Fruit fly (Drosophila melanogaster) whole organism, wandering third instar larva: ENCODE results near the gene 5-HT2A.
A peak's percentile ranks its signal among the peaks of the same experiment; 100 is the strongest.

ENCODE experiments used
- Abd-B ChIP-seq: fragments of >200 bp; optimal IDR thresholded peaks from 2 replicates; lab custom pipeline; 2017; ENCODE audit warnings: missing biosample characterization, missing genetic modification characterization
- CG32264 ChIP-seq: fragments of 200-800 bp; sonication (Bioruptor generic); optimal IDR thresholded peaks from 2 replicates; lab custom pipeline; 2016; ENCODE audit warnings: missing biosample characterization, missing genetic modification characterization
- Dfd ChIP-seq: fragments of >200 bp; optimal IDR thresholded peaks from 2 replicates; lab custom pipeline; 2017; ENCODE audit warnings: missing biosample characterization, missing genetic modification characterization
- Dif ChIP-seq: fragments of 200-275, 200-300 bp; sonication (Bioruptor generic); optimal IDR thresholded peaks from 2 replicates; lab custom pipeline; 2018; ENCODE audit warnings: missing biosample characterization, missing genetic modification characterization; ENCODE audit not compliant: partially characterized antibody
- GATAd ChIP-seq: sonication (Bioruptor generic); optimal IDR thresholded peaks from 2 replicates; lab custom pipeline; 2016; ENCODE audit warnings: missing biosample characterization, missing genetic modification characterization
- HLH106 ChIP-seq: fragments of 200-800 bp; optimal IDR thresholded peaks from 3 replicates; lab custom pipeline; 2019; ENCODE audit warnings: missing biosample characterization, mild to moderate bottlenecking, missing genetic modification characterization, moderate library complexity
- Hr78 ChIP-seq: fragments of >200 bp; optimal IDR thresholded peaks from 2 replicates; lab custom pipeline; 2017; ENCODE audit warnings: missing biosample characterization, missing genetic modification characterization
- Hr83 ChIP-seq: fragments of 200-300 bp; sonication (Bioruptor generic); optimal IDR thresholded peaks from 2 replicates; lab custom pipeline; 2016; ENCODE audit warnings: missing biosample characterization, mild to moderate bottlenecking, missing genetic modification characterization, moderate library complexity; ENCODE audit not compliant: poor library complexity, severe bottlenecking
- Jra ChIP-seq: sonication (Bioruptor generic); optimal IDR thresholded peaks from 2 replicates; lab custom pipeline; 2016; ENCODE audit warnings: missing biosample characterization, missing genetic modification characterization
- Mio ChIP-seq: sonication (Bioruptor generic); optimal IDR thresholded peaks from 2 replicates; lab custom pipeline; 2016; ENCODE audit warnings: missing biosample characterization, missing genetic modification characterization
- Myc ChIP-seq: fragments of >200 bp; optimal IDR thresholded peaks from 2 replicates; lab custom pipeline; 2017
- OdsH ChIP-seq: fragments of 200-800 bp; sonication (Bioruptor generic); optimal IDR thresholded peaks from 2 replicates; lab custom pipeline; 2016; ENCODE audit warnings: missing biosample characterization, mild to moderate bottlenecking, missing genetic modification characterization
- Sp1 ChIP-seq: fragments of 200-800 bp; sonication (Bioruptor generic); optimal IDR thresholded peaks from 3 replicates; lab custom pipeline; 2019; ENCODE audit warnings: missing biosample characterization, mild to moderate bottlenecking, missing genetic modification characterization, moderate library complexity
- Vsx2 ChIP-seq: fragments of 200-300, 225-300 bp; sonication (Bioruptor generic); optimal IDR thresholded peaks from 2 replicates; lab custom pipeline; 2018; ENCODE audit warnings: missing biosample characterization, missing genetic modification characterization; ENCODE audit not compliant: partially characterized antibody
- br ChIP-seq: fragments of 200-800 bp; sonication (Bioruptor generic); optimal IDR thresholded peaks from 2 replicates; lab custom pipeline; 2016; ENCODE audit warnings: missing biosample characterization, missing genetic modification characterization
- brk ChIP-seq: fragments of 200-800 bp; sonication (Bioruptor generic); optimal IDR thresholded peaks from 2 replicates; lab custom pipeline; 2016; ENCODE audit warnings: missing biosample characterization, mild to moderate bottlenecking, missing genetic modification characterization
- dmrt93B ChIP-seq: fragments of 200-800 bp; sonication (Bioruptor generic); optimal IDR thresholded peaks from 2 replicates; lab custom pipeline; 2018; ENCODE audit warnings: missing biosample characterization, mild to moderate bottlenecking, missing genetic modification characterization
- dsf ChIP-seq: sonication (Bioruptor generic); optimal IDR thresholded peaks from 2 replicates; lab custom pipeline; 2016; ENCODE audit warnings: missing biosample characterization, missing genetic modification characterization, borderline replicate concordance
- ey ChIP-seq: fragments of 200-800 bp; sonication (Bioruptor generic); optimal IDR thresholded peaks from 2 replicates; lab custom pipeline; 2016; ENCODE audit warnings: missing biosample characterization, missing genetic modification characterization
- foxo ChIP-seq, 2 experiments: fragments of 200-800 bp; sonication (Bioruptor generic); optimal IDR thresholded peaks; 2 replicates in 1 of 2; 3 replicates in 1 of 2; lab custom pipeline; 2016 to 2017; ENCODE audit warnings: missing biosample characterization in 2 of 2, missing genetic modification characterization in 2 of 2
- h ChIP-seq: fragments of 200-800 bp; sonication (Bioruptor generic); optimal IDR thresholded peaks from 3 replicates; lab custom pipeline; 2016; ENCODE audit warnings: missing biosample characterization, mild to moderate bottlenecking, missing genetic modification characterization
- jim ChIP-seq: fragments of 175-275, 200-325 bp; sonication (Bioruptor generic); optimal IDR thresholded peaks from 2 replicates; lab custom pipeline; 2016; ENCODE audit warnings: missing biosample characterization, mild to moderate bottlenecking, missing genetic modification characterization
- lola ChIP-seq: fragments of >200 bp; optimal IDR thresholded peaks from 2 replicates; lab custom pipeline; 2017; ENCODE audit warnings: missing biosample characterization, missing genetic modification characterization
- pan ChIP-seq: fragments of >200 bp; optimal IDR thresholded peaks from 2 replicates; lab custom pipeline; 2017
- psq ChIP-seq: fragments of 200-800 bp; sonication (Bioruptor generic); optimal IDR thresholded peaks from 3 replicates; lab custom pipeline; 2017; ENCODE audit warnings: missing biosample characterization, mild to moderate bottlenecking, missing genetic modification characterization, moderate library complexity
- rgr ChIP-seq: fragments of 200-800 bp; sonication (Bioruptor generic); optimal IDR thresholded peaks from 3 replicates; lab custom pipeline; 2016; ENCODE audit warnings: missing biosample characterization, mild to moderate bottlenecking, missing genetic modification characterization
- sage ChIP-seq: fragments of 200-800 bp; sonication (Bioruptor generic); optimal IDR thresholded peaks from 2 replicates; lab custom pipeline; 2016; ENCODE audit warnings: missing biosample characterization, mild to moderate bottlenecking, missing genetic modification characterization
- sv ChIP-seq: fragments of 200-800 bp; sonication (Bioruptor generic); optimal IDR thresholded peaks from 3 replicates; lab custom pipeline; 2016; ENCODE audit warnings: missing biosample characterization, missing genetic modification characterization
- tai ChIP-seq: sonication (Bioruptor generic); optimal IDR thresholded peaks from 2 replicates; lab custom pipeline; 2016; ENCODE audit warnings: missing biosample characterization, missing genetic modification characterization
- woc ChIP-seq: sonication (Bioruptor generic); optimal IDR thresholded peaks from 2 replicates; lab custom pipeline; 2016; ENCODE audit warnings: missing biosample characterization, mild to moderate bottlenecking, missing genetic modification characterization

5-HT2A gene

DNA sequence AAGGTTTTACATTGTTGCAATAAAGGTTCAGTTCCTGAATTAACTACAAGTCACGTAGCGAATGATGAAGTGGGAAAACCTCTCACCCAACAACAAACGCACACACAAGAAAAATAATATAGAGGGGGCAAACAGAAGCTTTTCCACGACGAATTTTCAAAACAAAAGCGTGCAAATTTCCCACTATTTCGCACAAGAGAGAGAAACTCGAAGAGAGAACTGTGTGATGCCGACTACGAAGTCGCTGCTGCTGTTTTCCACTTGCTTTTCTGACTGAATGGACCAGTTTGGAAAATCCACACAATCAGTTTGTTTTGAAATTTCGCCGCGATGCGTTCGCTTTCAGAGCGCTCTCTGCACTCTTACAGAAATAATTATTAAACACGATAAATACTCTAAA is at the start of gene 5-HT2A:
Gene 5-HT2A (plus strand): TSS at position 301 of the 400 bp plus-strand sequence.
- TF ChIP-seq sage (GFP tag; lab: Kevin White, UChicago) (no peak), CG32264 (GFP tag; lab: Kevin White, UChicago) (no peak), Vsx2 (GFP tag; lab: Kevin White, UChicago) (no peak), foxo (GFP tag; optimal IDR thresholded peaks at IDR 0.05; lab: Kevin White, UChicago) (no peak), Sp1 (no peak), Jra (GFP tag; lab: Kevin White, UChicago) (no peak), GATAd (no peak), dsf (GFP tag; lab: Kevin White, UChicago) (no peak), woc (GFP tag; lab: Kevin White, UChicago) (no peak), dmrt93B (no peak), jim (GFP tag; lab: Kevin White, UChicago) (no peak), Hr83 (no peak), Dfd (no peak), rgr (GFP tag; lab: Kevin White, UChicago) (no peak), sv (no peak), Dif (GFP tag; lab: Kevin White, UChicago) (no peak), Hr78 (no peak), lola (GFP tag; lab: Kevin White, UChicago) (no peak), HLH106 (tag; lab: Kevin White, UChicago) (no peak)

DNA sequence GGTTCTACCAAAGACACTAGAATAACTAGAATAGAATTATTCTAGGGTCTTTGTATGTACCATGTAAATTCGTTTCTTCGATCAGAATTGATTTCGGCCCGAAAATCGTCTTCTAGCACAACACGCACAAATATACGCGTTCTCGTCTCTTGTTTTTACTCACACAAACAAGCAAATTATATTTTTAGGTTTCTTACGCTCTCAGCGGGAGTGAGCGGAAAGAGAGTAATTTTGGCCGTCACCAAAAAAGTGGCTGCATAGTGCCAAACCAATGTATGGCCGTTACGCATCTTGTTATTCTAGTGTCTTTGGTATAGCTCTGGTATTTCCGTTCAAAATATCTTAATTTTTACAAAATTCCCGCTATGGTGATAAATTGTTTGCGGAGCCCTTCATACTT is 47.3 kb upstream of the 5-HT2A start:
- TF ChIP-seq Dfd, result peak; percentile 53

DNA sequence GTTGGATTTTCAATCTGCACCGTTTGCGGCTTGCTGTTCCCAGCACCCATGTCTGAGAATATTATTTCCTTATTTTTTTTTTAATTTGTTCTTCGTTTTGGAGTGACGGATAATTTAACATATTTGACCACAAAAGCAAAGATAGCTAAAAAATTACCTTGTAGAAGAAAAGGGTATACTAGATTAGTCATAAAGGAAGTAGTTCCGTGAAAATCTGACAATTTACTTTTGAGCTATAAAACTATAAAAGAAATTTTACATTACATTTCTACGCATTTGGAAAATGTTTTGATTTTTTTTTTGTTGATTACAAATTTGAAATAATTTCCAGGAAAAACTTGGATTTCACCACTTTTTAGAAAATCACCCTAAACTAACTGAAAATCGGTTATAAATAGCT is 34.1 kb upstream of the 5-HT2A start, which contains the start of gene CG32945:
Gene CG32945 (minus strand): TSS at position 101 of the 400 bp plus-strand sequence.
- TF ChIP-seq tai (GFP tag; lab: Kevin White, UChicago), result no peak

DNA sequence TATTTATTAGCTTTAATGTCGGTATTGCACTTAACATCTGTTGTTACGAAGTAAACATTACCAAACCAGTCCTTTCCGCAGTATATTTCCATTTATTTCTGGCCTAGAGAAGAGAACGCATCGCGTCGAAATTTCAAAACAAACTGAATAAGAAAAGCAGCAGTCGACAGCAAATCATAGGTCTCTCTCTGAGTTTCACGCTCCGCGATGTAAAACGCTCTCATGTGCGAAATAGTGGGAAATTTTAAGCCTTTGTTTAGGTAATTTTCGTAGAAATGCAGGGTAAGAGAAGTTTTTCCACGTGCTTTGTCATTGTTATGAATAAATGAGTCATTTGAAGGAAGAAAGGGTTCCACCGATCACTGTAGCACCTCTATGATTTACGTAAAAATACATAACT is 13.0 kb upstream of the 5-HT2A start:
- TF ChIP-seq psq (GFP tag; lab: Kevin White, UChicago) (no peak), rgr (GFP tag; lab: Kevin White, UChicago) (no peak), h (no peak), OdsH (GFP tag; lab: Kevin White, UChicago) (no peak), Mio (GFP tag; lab: Kevin White, UChicago) (no peak), CG32264 (GFP tag; lab: Kevin White, UChicago) (no peak), sv (no peak), Dif (GFP tag; lab: Kevin White, UChicago) (no peak), dsf (GFP tag; lab: Kevin White, UChicago) (no peak), HLH106 (tag; lab: Kevin White, UChicago) (no peak), sage (GFP tag; lab: Kevin White, UChicago) (no peak)

DNA sequence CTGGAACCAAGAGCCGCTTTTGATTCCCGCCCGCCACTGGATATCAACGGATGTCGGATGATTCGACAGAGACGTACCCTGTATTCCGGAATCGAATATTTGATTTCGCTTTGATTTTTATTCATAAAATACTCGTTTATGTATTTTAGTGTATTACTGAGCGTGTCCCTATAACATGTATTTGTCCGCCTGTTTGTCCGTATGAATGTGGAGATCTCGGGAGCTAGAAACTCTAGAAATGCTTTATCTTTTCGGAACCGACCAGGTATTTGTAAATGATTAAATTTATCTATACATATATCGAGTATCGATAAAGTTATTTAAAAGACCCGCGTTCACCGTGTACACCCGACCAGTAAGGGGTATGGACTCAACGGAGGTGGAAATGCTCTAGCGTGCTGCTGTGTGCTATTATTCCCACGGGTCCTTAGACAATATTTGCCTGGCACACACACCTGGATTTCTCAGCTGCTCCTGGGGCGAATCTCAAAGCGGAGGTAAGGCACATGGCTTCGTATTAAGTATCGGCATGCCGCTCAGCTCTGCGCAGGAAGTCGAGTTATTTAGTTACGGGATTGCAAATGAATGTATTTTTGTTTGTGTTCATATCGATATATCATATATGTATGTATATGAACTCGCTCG is 10.7 kb upstream of the 5-HT2A start:
- no peak for TF ChIP-seq br (GFP tag; lab: Kevin White, UChicago)
- no peak for TF ChIP-seq Abd-B (GFP tag; lab: Kevin White, UChicago)
- TF ChIP-seq Jra (GFP tag; lab: Kevin White, UChicago), result no peak
- no peak for TF ChIP-seq tai (GFP tag; lab: Kevin White, UChicago)
- TF ChIP-seq jim (GFP tag; lab: Kevin White, UChicago), result no peak
- TF ChIP-seq lola (GFP tag; lab: Kevin White, UChicago), result no peak
- no peak for TF ChIP-seq ey (GFP tag; lab: Kevin White, UChicago)
- no peak for TF ChIP-seq HLH106 (tag; lab: Kevin White, UChicago)
- no peak for TF ChIP-seq pan (lab: Kevin White, UChicago)
- no peak for TF ChIP-seq foxo (GFP tag; optimal IDR thresholded peaks at IDR 0.05; lab: Kevin White, UChicago)
- no peak for TF ChIP-seq CG32264 (GFP tag; lab: Kevin White, UChicago)
- TF ChIP-seq Myc (lab: Kevin White, UChicago), result no peak
- no peak for TF ChIP-seq Hr83
- TF ChIP-seq Hr78, result no peak
- TF ChIP-seq Vsx2 (GFP tag; lab: Kevin White, UChicago), result no peak
- TF ChIP-seq Dif (GFP tag; lab: Kevin White, UChicago), result no peak
- no peak for TF ChIP-seq brk (GFP tag; lab: Kevin White, UChicago)
- no peak for TF ChIP-seq h
- no peak for TF ChIP-seq Sp1
- no peak for TF ChIP-seq Mio (GFP tag; lab: Kevin White, UChicago)
- TF ChIP-seq, all 38 proteins: peak for 0
